Worm (Caenorhabditis elegans): ENCODE data around the gene F53A9.9.

- TF ChIP-seq snpc-4 (tag; optimal IDR thresholded peaks at IDR 0.05) (no peak), daf-16 (GFP tag; optimal IDR thresholded peaks at IDR 0.05) (peak in 1 of 2 experiments; percentile 34), daf-16 (tag; optimal IDR thresholded peaks at IDR 0.05) (no peak), fos-1 (tag; optimal IDR thresholded peaks at IDR 0.05) (no peak), zip-2 (tag; optimal IDR thresholded peaks at IDR 0.05) (no peak), dpl-1 (GFP tag; optimal IDR thresholded peaks at IDR 0.05) (no peak), unc-130 (GFP tag; optimal IDR thresholded peaks at IDR 0.05) (no peak), spr-1 (tag; optimal IDR thresholded peaks at IDR 0.05) (no peak), tra-1 (GFP tag; IDR thresholded peaks at IDR 0.05) (no peak), lin-29 (GFP tag; IDR thresholded peaks at IDR 0.05) (no peak), set-16 (GFP tag; IDR thresholded peaks at IDR 0.05) (no peak), T26A8.4 (GFP tag; IDR thresholded peaks at IDR 0.05) (no peak), hmg-1.1 (GFP tag; IDR thresholded peaks at IDR 0.05) (no peak), ama-1 (optimal IDR thresholded peaks at IDR 0.05) (no peak), mep-1 (tag; optimal IDR thresholded peaks at IDR 0.05) (no peak)
Observed at ce11 chrX:8764044-8764443, 43.5 kb upstream of the F53A9.9 start.

Measured in whole organism, L4 larva.